Worm (Caenorhabditis elegans) whole organism, young adult: Measurements from ENCODE around the gene F47B8.3.
"Not testable (repeated sequence)": the region's sequence is repeated elsewhere in the genome, so short reads cannot be mapped to it uniquely, and the experiment has no call there.

Experiments
- F33H1.4 ChIP-seq: fragments of 200-800 bp; sonication (Bioruptor generic); IDR thresholded peaks from 2 replicates; pipeline ENCODE4 v1.3.6; 2022; ENCODE audit warnings: missing genetic modification reagents, missing genetic modification characterization, missing compliant biosample characterization
- Y53F4B.3 ChIP-seq: fragments of 200-800 bp; sonication (Bioruptor generic); IDR thresholded peaks from 2 replicates; pipeline ENCODE4 v1.3.6; 2022; ENCODE audit warnings: missing genetic modification reagents, missing genetic modification characterization, missing compliant biosample characterization
- attf-3 ChIP-seq: fragments of 200-800 bp; sonication (Bioruptor generic); conservative IDR thresholded peaks from 2 replicates; pipeline ENCODE4 v1.3.6; 2022; ENCODE audit warnings: missing genetic modification reagents, missing genetic modification characterization, missing compliant biosample characterization
- cebp-1 ChIP-seq, 2 experiments: fragments of 200-800 bp in 1 of 2; sonication (Bioruptor generic) in 1 of 2; sonication (generic microtip) in 1 of 2; IDR thresholded peaks in 1 of 2; optimal IDR thresholded peaks in 1 of 2; 2 replicates each; pipeline versions ENCODE4 v1.3.6 to Lab custom; 2017 to 2022; ENCODE audit warnings: missing compliant biosample characterization in 2 of 2, missing genetic modification characterization in 2 of 2, mild to moderate bottlenecking in 1 of 2, missing genetic modification reagents in 1 of 2, moderate library complexity in 1 of 2
- ets-4 ChIP-seq: fragments of 200-800 bp; sonication (Bioruptor generic); optimal IDR thresholded peaks from 2 replicates; lab custom pipeline; 2018; ENCODE audit warnings: mild to moderate bottlenecking, missing genetic modification characterization, missing compliant biosample characterization
- lin-54 ChIP-seq: fragments of 200-800 bp; sonication (Bioruptor generic); optimal IDR thresholded peaks from 2 replicates; lab custom pipeline; 2018; ENCODE audit warnings: mild to moderate bottlenecking, missing genetic modification characterization, missing compliant biosample characterization
- pbrm-1 ChIP-seq: fragments of 200-800 bp; sonication (Bioruptor generic); IDR thresholded peaks from 2 replicates; pipeline ENCODE4 v1.3.6; 2022; ENCODE audit warnings: missing genetic modification reagents, missing genetic modification characterization, missing compliant biosample characterization
- snpc-1.1 ChIP-seq: sonication (generic microtip); optimal IDR thresholded peaks from 2 replicates; lab custom pipeline; 2017; ENCODE audit warnings: missing genetic modification characterization, mild to moderate bottlenecking, missing compliant biosample characterization, antibody characterized with exemption, moderate library complexity, missing genotype, missing genetic modification reagents; ENCODE audit not compliant: insufficient read depth
- sptf-2 ChIP-seq: fragments of 200-800 bp; sonication (Bioruptor generic); optimal IDR thresholded peaks from 2 replicates; lab custom pipeline; 2018; ENCODE audit warnings: mild to moderate bottlenecking, missing genetic modification characterization, missing compliant biosample characterization
- tbp1 ChIP-seq: fragments of 200-800 bp; sonication (Bioruptor generic); optimal IDR thresholded peaks from 2 replicates; lab custom pipeline; 2018; ENCODE audit warnings: mild to moderate bottlenecking, missing genetic modification characterization, missing compliant biosample characterization
- unc-62 ChIP-seq: fragments of 150-350 bp; optimal IDR thresholded peaks from 2 replicates; lab custom pipeline; 2014; ENCODE audit warnings: missing biosample characterization, missing genetic modification reagents, missing genetic modification characterization
- ztf-3 ChIP-seq: fragments of 200-800 bp; sonication (Bioruptor generic); optimal IDR thresholded peaks from 2 replicates; lab custom pipeline; 2018; ENCODE audit warnings: mild to moderate bottlenecking, missing genetic modification characterization, missing compliant biosample characterization

DNA sequence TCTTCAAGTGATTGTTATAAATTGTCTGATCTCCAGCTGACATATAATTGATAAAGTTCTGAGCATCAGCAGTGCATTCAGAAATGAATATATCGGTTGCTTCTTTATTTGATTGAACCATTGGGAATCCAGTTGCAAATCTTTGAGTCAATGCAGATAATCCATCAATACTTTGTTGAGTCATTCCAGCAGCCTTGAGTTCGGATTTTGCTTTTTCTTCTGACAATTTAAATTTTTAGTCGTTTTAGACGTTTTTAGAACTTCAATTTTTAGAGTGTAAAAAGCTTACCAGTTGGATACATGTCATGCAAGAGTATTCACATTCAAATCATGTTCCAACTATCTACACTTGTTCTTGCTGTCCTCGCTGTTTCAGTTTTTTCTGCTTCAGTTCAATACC, 13.2 kb downstream of the F47B8.3 start, which contains the start of gene F14D7.14:
- not testable (repeated sequence) for TF ChIP-seq cebp-1 (GFP tag; IDR thresholded peaks at IDR 0.05; lab: Robert Waterston, UW); cebp-1 (tag; optimal IDR thresholded peaks at IDR 0.05; lab: Kevin White, UChicago); unc-62 (GFP tag; lab: Kevin White, UChicago); snpc-1.1; sptf-2 (GFP tag; lab: Kevin White, UChicago); pbrm-1; ets-4 (GFP tag; lab: Kevin White, UChicago); Y53F4B.3 (GFP tag; lab: Robert Waterston, UW); F33H1.4 (GFP tag; lab: Robert Waterston, UW); tbp1; lin-54 (GFP tag; lab: Kevin White, UChicago); attf-3; ztf-3 (GFP tag; lab: Kevin White, UChicago)
